Fruit fly (Drosophila melanogaster) whole organism, prepupa: ENCODE results near the gene CG34245.
A peak's percentile ranks its signal among the peaks of the same experiment; 100 is the strongest.

Experiments used
- Blimp-1 ChIP-seq: fragments of 200-800 bp; sonication (Bioruptor generic); optimal IDR thresholded peaks from 3 replicates; lab custom pipeline; 2017; ENCODE audit warnings: missing biosample characterization, missing genetic modification characterization, mild to moderate bottlenecking, moderate library complexity, missing genetic modification reagents
- CG10669 ChIP-seq: fragments of 200-800 bp; sonication (Bioruptor generic); optimal IDR thresholded peaks from 3 replicates; lab custom pipeline; 2018; ENCODE audit warnings: missing biosample characterization, mild to moderate bottlenecking, missing genetic modification characterization, moderate library complexity
- CG11762 ChIP-seq: fragments of 200-800 bp; sonication (Bioruptor generic); optimal IDR thresholded peaks from 3 replicates; lab custom pipeline; 2016; ENCODE audit warnings: missing biosample characterization, missing genetic modification characterization; ENCODE audit not compliant: insufficient read depth
- CG11902 ChIP-seq: fragments of 200-800 bp; sonication (Bioruptor generic); optimal IDR thresholded peaks from 3 replicates; lab custom pipeline; 2016; ENCODE audit warnings: missing biosample characterization, missing genetic modification characterization
- CG15336 ChIP-seq: fragments of 200-800 bp; sonication (Bioruptor generic); IDR thresholded peaks from 2 replicates; pipeline ENCODE4 v1.3.6; 2022; ENCODE audit warnings: missing biosample characterization, missing genetic modification characterization
- CG16779 ChIP-seq: fragments of 200-800 bp; sonication (Bioruptor generic); optimal IDR thresholded peaks from 3 replicates; lab custom pipeline; 2017; ENCODE audit warnings: missing biosample characterization, mild to moderate bottlenecking, missing genetic modification characterization
- CG31627 ChIP-seq: fragments of 200-800 bp; sonication (Bioruptor generic); optimal IDR thresholded peaks from 3 replicates; lab custom pipeline; 2016; ENCODE audit warnings: missing biosample characterization, missing genetic modification characterization
- CG32006 ChIP-seq: fragments of 200-800 bp; sonication (Bioruptor generic); optimal IDR thresholded peaks from 3 replicates; lab custom pipeline; 2017; ENCODE audit warnings: missing biosample characterization, mild to moderate bottlenecking, missing genetic modification characterization
- CG3919 ChIP-seq: fragments of 200-800 bp; sonication (Bioruptor generic); optimal IDR thresholded peaks from 3 replicates; lab custom pipeline; 2016; ENCODE audit warnings: missing biosample characterization, missing genetic modification characterization
- CG4318 ChIP-seq: fragments of 200-800 bp; sonication (Bioruptor generic); optimal IDR thresholded peaks from 3 replicates; lab custom pipeline; 2017; ENCODE audit warnings: missing biosample characterization, mild to moderate bottlenecking, missing genetic modification characterization
- CG6276 ChIP-seq: fragments of 200-800 bp; sonication (Bioruptor generic); optimal IDR thresholded peaks from 2 replicates; lab custom pipeline; 2017; ENCODE audit warnings: missing biosample characterization, mild to moderate bottlenecking, missing genetic modification characterization
- CG6808 ChIP-seq: fragments of 200-800 bp; sonication (Bioruptor generic); optimal IDR thresholded peaks from 3 replicates; lab custom pipeline; 2017; ENCODE audit warnings: missing biosample characterization, missing genetic modification characterization, mild to moderate bottlenecking, moderate library complexity, missing genetic modification reagents
- CG6854 ChIP-seq: fragments of 200-800 bp; sonication (Bioruptor generic); optimal IDR thresholded peaks from 2 replicates; lab custom pipeline; 2017; ENCODE audit warnings: missing biosample characterization, mild to moderate bottlenecking, missing genetic modification characterization
- CG7368 ChIP-seq: fragments of 200-800 bp; sonication (Bioruptor generic); optimal IDR thresholded peaks from 3 replicates; lab custom pipeline; 2016; ENCODE audit warnings: missing biosample characterization, missing genetic modification characterization
- CG8119 ChIP-seq: fragments of 200-800 bp; sonication (Bioruptor generic); IDR thresholded peaks from 3 replicates; pipeline ENCODE4 v1.3.6; 2022; ENCODE audit warnings: missing biosample characterization, missing genetic modification characterization
- CG8632 ChIP-seq: fragments of 200-800 bp; sonication (Bioruptor generic); optimal IDR thresholded peaks from 3 replicates; lab custom pipeline; 2016; ENCODE audit warnings: missing biosample characterization, missing genetic modification characterization
- Eip78C ChIP-seq: fragments of 200-800 bp; sonication (Bioruptor generic); peaks from one replicate; lab custom pipeline; 2016; ENCODE audit warnings: missing biosample characterization, missing genetic modification characterization
- Eip93F ChIP-seq: fragments of 200-800 bp; sonication (Bioruptor generic); optimal IDR thresholded peaks from 2 replicates; lab custom pipeline; 2016; ENCODE audit warnings: missing biosample characterization, mild to moderate bottlenecking, missing genetic modification characterization
- Ets21C ChIP-seq: fragments of 200-800 bp; sonication (Bioruptor generic); optimal IDR thresholded peaks from 3 replicates; lab custom pipeline; 2016; ENCODE audit warnings: missing biosample characterization, missing genetic modification characterization
- Ets96B ChIP-seq: fragments of 200-800 bp; optimal IDR thresholded peaks from 2 replicates; lab custom pipeline; 2019; ENCODE audit warnings: missing biosample characterization, mild to moderate bottlenecking, missing genetic modification characterization, moderate library complexity
- Gug ChIP-seq: fragments of 200-800 bp; sonication (Bioruptor generic); IDR thresholded peaks from 2 replicates; pipeline ENCODE4 v1.3.6; 2022; ENCODE audit warnings: missing biosample characterization, missing genetic modification characterization
- Hr38 ChIP-seq: sonication (Bioruptor generic); optimal IDR thresholded peaks from 2 replicates; lab custom pipeline; 2016; ENCODE audit warnings: missing biosample characterization, missing genetic modification characterization
- Hr4 ChIP-seq: fragments of 200-800 bp; sonication (Bioruptor generic); optimal IDR thresholded peaks from 3 replicates; lab custom pipeline; 2016; ENCODE audit warnings: missing biosample characterization, missing genetic modification characterization
- Lpt ChIP-seq: fragments of 200-800 bp; sonication (Bioruptor generic); optimal IDR thresholded peaks from 3 replicates; lab custom pipeline; 2016; ENCODE audit warnings: missing biosample characterization, missing genetic modification characterization
- Met ChIP-seq: fragments of 200-800 bp; sonication (Bioruptor generic); optimal IDR thresholded peaks from 3 replicates; lab custom pipeline; 2016; ENCODE audit warnings: missing biosample characterization, missing genetic modification characterization
- Sox102F ChIP-seq: fragments of 200-800 bp; sonication (Bioruptor generic); optimal IDR thresholded peaks from 2 replicates; lab custom pipeline; 2016; ENCODE audit warnings: missing biosample characterization, mild to moderate bottlenecking, missing genetic modification characterization
- cyc ChIP-seq: fragments of 200-800 bp; sonication (Bioruptor generic); optimal IDR thresholded peaks from 3 replicates; lab custom pipeline; 2016; ENCODE audit warnings: missing biosample characterization, missing genetic modification characterization
- fd59A ChIP-seq: fragments of 200-800 bp; sonication (Bioruptor generic); optimal IDR thresholded peaks from 2 replicates; lab custom pipeline; 2017; ENCODE audit warnings: missing biosample characterization, mild to moderate bottlenecking, missing genetic modification characterization, missing genetic modification reagents
- fd85E ChIP-seq: fragments of 200-800 bp; sonication (Bioruptor generic); optimal IDR thresholded peaks from 3 replicates; lab custom pipeline; 2016; ENCODE audit warnings: missing biosample characterization, missing genetic modification characterization
- spab ChIP-seq: fragments of 200-800 bp; sonication (Bioruptor generic); optimal IDR thresholded peaks from 2 replicates; lab custom pipeline; 2017; ENCODE audit warnings: missing biosample characterization, mild to moderate bottlenecking, missing genetic modification characterization, missing genetic modification reagents
- svp ChIP-seq: fragments of 200-800 bp; sonication (Bioruptor generic); peaks from one replicate; lab custom pipeline; 2016; ENCODE audit warnings: missing biosample characterization, missing genetic modification characterization
- topi ChIP-seq: fragments of 200-800 bp; sonication (Bioruptor generic); optimal IDR thresholded peaks from 3 replicates; lab custom pipeline; 2016; ENCODE audit warnings: missing biosample characterization, missing genetic modification characterization

Gene CG34245

dm6 chr3L:14894316-14894715 lies at the start of gene CG34245:
TSS of gene CG34245 (minus strand) at chr3L:14894416.
- TF ChIP-seq CG32006 (no peak), Eip93F (GFP tag; lab: Kevin White, UChicago) (no peak), CG6808 (GFP tag; lab: Kevin White, UChicago) (no peak), Ets96B (tag; lab: Kevin White, UChicago) (no peak), CG6276 (GFP tag; lab: Kevin White, UChicago) (no peak), Hr38 (no peak), CG16779 (tag; lab: Kevin White, UChicago) (no peak), CG7368 (GFP tag; lab: Kevin White, UChicago) (no peak), fd59A (GFP tag; lab: Kevin White, UChicago) (no peak), CG11902 (GFP tag; lab: Kevin White, UChicago) (no peak), CG10669 (no peak), svp (no peak), Sox102F (GFP tag; lab: Kevin White, UChicago) (no peak), CG8632 (no peak), Gug (no peak), Hr4 (GFP tag; lab: Kevin White, UChicago) (no peak)

- TF ChIP-seq CG4318 (GFP tag; lab: Kevin White, UChicago) (no peak), CG3919 (GFP tag; lab: Kevin White, UChicago) (no peak), cyc (no peak), CG6854 (GFP tag; lab: Kevin White, UChicago) (no peak), CG7368 (GFP tag; lab: Kevin White, UChicago) (no peak)
Measured at dm6 chr3L:14942769-14943168, 48.6 kb upstream of the CG34245 start.

dm6 chr3L:14925602-14926001 lies 31.4 kb upstream of the CG34245 start:
- TF ChIP-seq CG8119 (GFP tag; lab: Robert Waterston, UW) (no peak), Met (GFP tag; lab: Kevin White, UChicago) (no peak), Ets21C (GFP tag; lab: Kevin White, UChicago) (no peak)

- TF ChIP-seq CG11762 (no peak), CG15336 (no peak), svp (no peak), fd59A (GFP tag; lab: Kevin White, UChicago) (no peak), CG16779 (tag; lab: Kevin White, UChicago) (no peak), topi (GFP tag; lab: Kevin White, UChicago) (no peak), CG31627 (no peak), Met (GFP tag; lab: Kevin White, UChicago) (no peak), Eip93F (GFP tag; lab: Kevin White, UChicago) (no peak), Blimp-1 (no peak), Lpt (GFP tag; lab: Kevin White, UChicago) (no peak), Ets96B (tag; lab: Kevin White, UChicago) (no peak), spab (GFP tag; lab: Kevin White, UChicago) (no peak), Hr38 (no peak), Hr4 (GFP tag; lab: Kevin White, UChicago) (no peak)
Measured at dm6 chr3L:14903505-14903904, 9.3 kb upstream of the CG34245 start, which contains the start of gene DCX-EMAP. TSS of gene DCX-EMAP (plus strand) at chr3L:14903805.

- TF ChIP-seq CG3919 (GFP tag; lab: Kevin White, UChicago) (peak; percentile 39), CG8119 (GFP tag; lab: Robert Waterston, UW) (no peak), fd85E (GFP tag; lab: Kevin White, UChicago) (no peak), Hr4 (GFP tag; lab: Kevin White, UChicago) (no peak)
- TF ChIP-seq, all 60 proteins: peak for 1
Measured at dm6 chr3L:14875608-14876007, 18.6 kb downstream of the CG34245 start.

dm6 chr3L:14847415-14847814 lies 46.8 kb downstream of the CG34245 start:
- no peak for TF ChIP-seq spab (GFP tag; lab: Kevin White, UChicago)
- peak; percentile 28 for TF ChIP-seq CG32006
- peak; percentile 54 for TF ChIP-seq Eip78C (GFP tag; lab: Kevin White, UChicago)
- TF ChIP-seq Blimp-1: no peak
- TF ChIP-seq, all 60 proteins: peak for 2
